Fruit fly (Drosophila melanogaster) whole organism, adult: ENCODE measurements around the gene Nca.
A peak's percentile ranks its signal among the peaks of the same experiment; 100 is the strongest.

ENCODE experiments used
- CG11617 ChIP-seq: fragments of 200-800 bp; sonication (Bioruptor generic); optimal IDR thresholded peaks from 2 replicates; lab custom pipeline; 2017; ENCODE audit warnings: mild to moderate bottlenecking, missing biosample characterization, missing genetic modification reagents, missing genetic modification characterization
- CG12768 ChIP-seq: fragments of 200-800 bp; sonication (Bioruptor generic); optimal IDR thresholded peaks from 2 replicates; lab custom pipeline; 2017; ENCODE audit warnings: missing biosample characterization, missing genetic modification characterization, mild to moderate bottlenecking, moderate library complexity, missing genetic modification reagents
- CG14711 ChIP-seq: fragments of 200-800 bp; sonication (Bioruptor generic); optimal IDR thresholded peaks from 2 replicates; lab custom pipeline; 2018; ENCODE audit warnings: missing biosample characterization, mild to moderate bottlenecking, missing genetic modification characterization, moderate library complexity
- CG33017 ChIP-seq: fragments of 200-800 bp; sonication (Bioruptor generic); optimal IDR thresholded peaks from 2 replicates; lab custom pipeline; 2018; ENCODE audit warnings: missing biosample characterization, mild to moderate bottlenecking, missing genetic modification characterization, moderate library complexity
- Clk ChIP-seq: fragments of 200-800 bp; sonication (Bioruptor generic); optimal IDR thresholded peaks from 2 replicates; lab custom pipeline; 2017; ENCODE audit warnings: missing biosample characterization, missing genetic modification characterization
- Crg-1 ChIP-seq: fragments of 200-800 bp; sonication (Bioruptor generic); optimal IDR thresholded peaks from 2 replicates; lab custom pipeline; 2016; ENCODE audit warnings: missing biosample characterization, missing genetic modification characterization
- Hr96 ChIP-seq: fragments of 200-800 bp; sonication (Bioruptor generic); optimal IDR thresholded peaks from 2 replicates; lab custom pipeline; 2016; ENCODE audit warnings: missing biosample characterization, missing genetic modification characterization
- Mnt ChIP-seq: fragments of 200-800 bp; sonication (Bioruptor generic); optimal IDR thresholded peaks from 2 replicates; lab custom pipeline; 2016; ENCODE audit warnings: missing biosample characterization, mild to moderate bottlenecking, missing genetic modification characterization
- cic ChIP-seq: fragments of 200-800 bp; sonication (Bioruptor generic); optimal IDR thresholded peaks from 2 replicates; lab custom pipeline; 2017; ENCODE audit warnings: missing biosample characterization, mild to moderate bottlenecking, missing genetic modification characterization, moderate library complexity
- kay ChIP-seq: fragments of 200-800 bp; sonication (Bioruptor generic); peaks from one replicate; lab custom pipeline; 2016; ENCODE audit warnings: missing biosample characterization, missing genetic modification characterization, borderline replicate concordance
- ovo ChIP-seq: fragments of 200-800 bp; sonication (Bioruptor generic); optimal IDR thresholded peaks from 2 replicates; lab custom pipeline; 2016; ENCODE audit warnings: missing biosample characterization, missing genetic modification characterization
- pad ChIP-seq: fragments of 200-800 bp; sonication (Bioruptor generic); optimal IDR thresholded peaks from 3 replicates; lab custom pipeline; 2017; ENCODE audit warnings: missing biosample characterization, missing genetic modification characterization, mild to moderate bottlenecking, moderate library complexity, missing genetic modification reagents

DNA sequence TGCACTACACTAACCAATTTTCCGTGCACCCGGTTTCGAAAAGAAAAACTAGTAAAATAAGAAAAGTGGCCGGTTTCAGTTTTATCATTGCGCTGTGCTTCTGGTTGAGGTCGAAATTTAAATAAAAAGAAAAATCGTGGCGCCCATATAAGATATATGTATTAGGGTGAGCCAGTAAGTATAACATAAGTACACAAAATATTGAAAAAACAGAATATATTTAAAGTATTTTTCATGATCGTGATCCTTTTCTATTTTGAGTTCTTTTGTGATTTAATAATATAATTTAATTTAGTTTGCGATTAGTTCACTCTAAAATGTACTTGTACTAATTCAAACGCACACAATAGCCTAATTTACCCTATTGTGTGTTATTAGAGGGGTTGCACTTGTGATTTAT lies 2.8 kb upstream of the Nca start, which contains the start of gene Csas:
- TF ChIP-seq Clk (GFP tag; lab: Kevin White, UChicago) (no peak), CG33017 (no peak), Mnt (GFP tag; lab: Kevin White, UChicago) (no peak), CG11617 (GFP tag; lab: Kevin White, UChicago) (no peak), cic (GFP tag; lab: Kevin White, UChicago) (no peak), Hr96 (GFP tag; lab: Kevin White, UChicago) (no peak), pad (GFP tag; lab: Kevin White, UChicago) (no peak), CG12768 (no peak), kay (GFP tag; lab: Kevin White, UChicago) (peak; percentile 0), ovo (no peak), CG14711 (tag; lab: Kevin White, UChicago) (no peak), Crg-1 (GFP tag; lab: Kevin White, UChicago) (no peak)
